Worm (Caenorhabditis elegans) whole organism, L3 larva: ENCODE measurements around the gene ins-1.

ENCODE experiments used
- ZK546.5 ChIP-seq: sonication (generic microtip); optimal IDR thresholded peaks from 2 replicates; lab custom pipeline; 2017; ENCODE audit warnings: missing biosample characterization, missing genetic modification characterization
- aly-2 ChIP-seq: fragments of 150-350 bp; optimal IDR thresholded peaks from 2 replicates; lab custom pipeline; 2014; ENCODE audit warnings: missing biosample characterization, missing genetic modification characterization
- ama-1 ChIP-seq: fragments of 150-350 bp; optimal IDR thresholded peaks from 2 replicates; lab custom pipeline; 2018
- ceh-16 ChIP-seq: sonication (generic microtip); optimal IDR thresholded peaks from 2 replicates; lab custom pipeline; 2017; ENCODE audit warnings: missing biosample characterization, missing genetic modification characterization
- ceh-28 ChIP-seq: fragments of 150-350 bp; optimal IDR thresholded peaks from 2 replicates; lab custom pipeline; 2014; ENCODE audit warnings: missing biosample characterization, missing genetic modification reagents, missing genetic modification characterization
- ceh-82 ChIP-seq: fragments of 150-350 bp; optimal IDR thresholded peaks from 2 replicates; lab custom pipeline; 2014; ENCODE audit warnings: missing biosample characterization, missing genetic modification characterization
- ceh-9 ChIP-seq: sonication (generic microtip); optimal IDR thresholded peaks from 2 replicates; lab custom pipeline; 2018; ENCODE audit warnings: missing biosample characterization, missing genetic modification characterization
- egl-27 ChIP-seq: sonication (generic microtip); optimal IDR thresholded peaks from 4 replicates; lab custom pipeline; 2017; ENCODE audit warnings: missing biosample characterization, missing genetic modification reagents, missing genetic modification characterization
- egl-5 ChIP-seq: fragments of 150-350 bp; optimal IDR thresholded peaks from 2 replicates; lab custom pipeline; 2017; ENCODE audit warnings: missing biosample characterization, missing genetic modification reagents, missing genetic modification characterization, inconsistent platforms
- elt-1 ChIP-seq: fragments of 150-350 bp; optimal IDR thresholded peaks from 2 replicates; lab custom pipeline; 2014; ENCODE audit warnings: missing biosample characterization, missing genetic modification characterization
- elt-2 ChIP-seq: sonication (generic microtip); optimal IDR thresholded peaks from 2 replicates; lab custom pipeline; 2016; ENCODE audit warnings: missing genetic modification reagents, mild to moderate bottlenecking, missing genetic modification characterization, missing compliant biosample characterization
- elt-3 ChIP-seq, 3 experiments: fragments of 150-350 bp in 1 of 3; sonication (generic microtip) in 2 of 3; optimal IDR thresholded peaks; 2 replicates in 2 of 3; 4 replicates in 1 of 3; lab custom pipeline; 2014 to 2017; ENCODE audit warnings: missing biosample characterization in 3 of 3, missing genetic modification characterization in 3 of 3
- fkh-10 ChIP-seq: sonication (generic microtip); optimal IDR thresholded peaks from 2 replicates; lab custom pipeline; 2017; ENCODE audit warnings: missing biosample characterization, missing genetic modification reagents, missing genetic modification characterization
- fkh-2 ChIP-seq: fragments of 150-350 bp; optimal IDR thresholded peaks from 2 replicates; lab custom pipeline; 2014; ENCODE audit warnings: missing biosample characterization, missing genetic modification reagents, missing genetic modification characterization
- fos-1 ChIP-seq: fragments of 150-350 bp; optimal IDR thresholded peaks from 2 replicates; lab custom pipeline; 2014; ENCODE audit warnings: missing biosample characterization, missing genetic modification characterization
- hmg-11 ChIP-seq: sonication (generic microtip); optimal IDR thresholded peaks from 2 replicates; lab custom pipeline; 2016; ENCODE audit warnings: missing genetic modification characterization, missing compliant biosample characterization
- jun-1 ChIP-seq: fragments of 150-350 bp; optimal IDR thresholded peaks from 2 replicates; lab custom pipeline; 2014; ENCODE audit warnings: missing biosample characterization, missing genetic modification reagents, missing genetic modification characterization
- lin-15B ChIP-seq: fragments of 150-350 bp; optimal IDR thresholded peaks from 2 replicates; lab custom pipeline; 2014; ENCODE audit warnings: missing biosample characterization, missing genetic modification characterization
- lsy-12 ChIP-seq: sonication (generic microtip); optimal IDR thresholded peaks from 2 replicates; lab custom pipeline; 2016; ENCODE audit warnings: mild to moderate bottlenecking, missing genetic modification characterization, missing compliant biosample characterization
- mdl-1 ChIP-seq: fragments of 150-350 bp; optimal IDR thresholded peaks from 2 replicates; lab custom pipeline; 2014; ENCODE audit warnings: missing biosample characterization, missing genetic modification characterization
- mml-1 ChIP-seq: fragments of 150-350 bp; sonication (generic microtip); optimal IDR thresholded peaks from 3 replicates; lab custom pipeline; 2014; ENCODE audit warnings: missing biosample characterization, missing genetic modification characterization
- nfya-1 ChIP-seq: sonication (generic microtip); optimal IDR thresholded peaks from 2 replicates; lab custom pipeline; 2017; ENCODE audit warnings: missing genetic modification characterization, mild to moderate bottlenecking, missing compliant biosample characterization, antibody characterized with exemption, moderate library complexity; ENCODE audit not compliant: insufficient read depth
- nhr-11 ChIP-seq: fragments of 150-350 bp; optimal IDR thresholded peaks from 2 replicates; lab custom pipeline; 2014; ENCODE audit warnings: missing biosample characterization, missing genetic modification characterization
- nhr-12 ChIP-seq: fragments of 150-350 bp; optimal IDR thresholded peaks from 2 replicates; lab custom pipeline; 2014; ENCODE audit warnings: missing biosample characterization, missing genetic modification characterization
- nhr-23 ChIP-seq: fragments of 150-350 bp; optimal IDR thresholded peaks from 2 replicates; lab custom pipeline; 2014; ENCODE audit warnings: missing biosample characterization, missing genetic modification reagents, missing genetic modification characterization
- nhr-237 ChIP-seq: fragments of 150-350 bp; optimal IDR thresholded peaks from 2 replicates; lab custom pipeline; 2014; ENCODE audit warnings: missing biosample characterization, missing genetic modification characterization
- nhr-25 ChIP-seq: sonication (generic microtip); optimal IDR thresholded peaks from 2 replicates; lab custom pipeline; 2017; ENCODE audit warnings: missing biosample characterization, missing genetic modification characterization
- nhr-28 ChIP-seq: fragments of 150-350 bp; optimal IDR thresholded peaks from 2 replicates; lab custom pipeline; 2014; ENCODE audit warnings: missing biosample characterization, missing genetic modification characterization
- nhr-43 ChIP-seq: sonication (generic microtip); optimal IDR thresholded peaks from 2 replicates; lab custom pipeline; 2016; ENCODE audit warnings: mild to moderate bottlenecking, missing genetic modification characterization, missing compliant biosample characterization; ENCODE audit not compliant: poor library complexity, severe bottlenecking
- nhr-67 ChIP-seq: fragments of 150-350 bp; optimal IDR thresholded peaks from 2 replicates; lab custom pipeline; 2014; ENCODE audit warnings: missing biosample characterization, missing genetic modification characterization
- nhr-76 ChIP-seq: fragments of 150-350 bp; sonication (generic microtip); optimal IDR thresholded peaks from 5 replicates; lab custom pipeline; 2014; ENCODE audit warnings: missing biosample characterization, missing genetic modification characterization
- nhr-77 ChIP-seq: fragments of 150-350 bp; optimal IDR thresholded peaks from 2 replicates; lab custom pipeline; 2014; ENCODE audit warnings: missing biosample characterization, missing genetic modification characterization
- pha-4 ChIP-seq: fragments of 150-350 bp; optimal IDR thresholded peaks from 2 replicates; lab custom pipeline; 2014; ENCODE audit warnings: missing biosample characterization, missing genetic modification reagents, missing genetic modification characterization
- pqm-1 ChIP-seq: fragments of 150-350 bp; optimal IDR thresholded peaks from 2 replicates; lab custom pipeline; 2017; ENCODE audit warnings: missing biosample characterization, missing genetic modification characterization, inconsistent platforms
- sea-2 ChIP-seq: fragments of 150-350 bp; sonication (generic microtip); optimal IDR thresholded peaks from 4 replicates; lab custom pipeline; 2014; ENCODE audit warnings: missing biosample characterization, missing genetic modification reagents, missing genetic modification characterization
- snpc-4 ChIP-seq: fragments of 150-350 bp; optimal IDR thresholded peaks from 2 replicates; lab custom pipeline; 2014; ENCODE audit warnings: missing biosample characterization, missing genetic modification characterization
- tbx-2 ChIP-seq: sonication (generic microtip); optimal IDR thresholded peaks from 2 replicates; lab custom pipeline; 2016; ENCODE audit warnings: mild to moderate bottlenecking, missing genetic modification characterization, missing compliant biosample characterization
- unc-39 ChIP-seq: sonication (generic microtip); optimal IDR thresholded peaks from 4 replicates; lab custom pipeline; 2017; ENCODE audit warnings: missing biosample characterization, missing genetic modification characterization
- unc-62 ChIP-seq: fragments of 150-350 bp; sonication (generic microtip); optimal IDR thresholded peaks from 4 replicates; lab custom pipeline; 2014; ENCODE audit warnings: missing biosample characterization, missing genetic modification reagents, missing genetic modification characterization
- ztf-11 ChIP-seq: fragments of 150-350 bp; optimal IDR thresholded peaks from 2 replicates; lab custom pipeline; 2014; ENCODE audit warnings: missing biosample characterization, missing genetic modification characterization
- ztf-4 ChIP-seq: fragments of 150-350 bp; optimal IDR thresholded peaks from 2 replicates; lab custom pipeline; 2014; ENCODE audit warnings: missing biosample characterization, missing genetic modification characterization

Gene ins-1

ce11 chrIV:10468662-10469061 is 32.2 kb downstream of the ins-1 start:
- TF ChIP-seq sea-2 (GFP tag; lab: Kevin White, UChicago), result no peak
- peak; percentile 45 for TF ChIP-seq pqm-1 (tag; lab: Kevin White, UChicago)

DNA sequence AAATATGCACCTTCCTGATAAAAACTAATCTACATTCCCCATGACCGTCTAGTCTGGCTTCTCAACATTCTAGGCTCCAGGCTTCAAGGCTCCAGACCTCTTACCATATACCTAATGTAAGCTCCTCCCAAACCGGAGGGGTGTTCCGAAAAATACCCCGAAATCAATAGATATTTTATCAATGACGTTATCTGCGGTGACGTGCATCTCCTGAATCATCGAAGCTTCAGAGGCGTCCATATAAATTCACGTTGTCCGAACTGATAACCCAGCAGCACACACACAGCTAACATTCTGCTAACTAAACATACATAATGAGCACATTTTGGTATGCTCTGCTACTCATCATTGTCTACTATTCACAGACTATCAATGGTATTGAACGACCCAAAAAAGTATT is 33.0 kb downstream of the ins-1 start, which contains the start of gene ugt-44:
ugt-44 (plus strand) TSS at position 248 of the 400 bp plus-strand sequence.
- no peak for TF ChIP-seq fkh-2 (tag; lab: Kevin White, UChicago)
- no peak for TF ChIP-seq nhr-237
- no peak for TF ChIP-seq nhr-77 (tag; lab: Kevin White, UChicago)
- no peak for TF ChIP-seq nfya-1 (tag; lab: Kevin White, UChicago)
- peak; percentile 88 for TF ChIP-seq elt-2 (tag; lab: Kevin White, UChicago)
- peak; percentile 36 for TF ChIP-seq jun-1
- TF ChIP-seq nhr-28 (tag; lab: Kevin White, UChicago), result no peak
- TF ChIP-seq pqm-1 (tag; lab: Kevin White, UChicago), result peak; percentile 75
- TF ChIP-seq lsy-12, result no peak

DNA sequence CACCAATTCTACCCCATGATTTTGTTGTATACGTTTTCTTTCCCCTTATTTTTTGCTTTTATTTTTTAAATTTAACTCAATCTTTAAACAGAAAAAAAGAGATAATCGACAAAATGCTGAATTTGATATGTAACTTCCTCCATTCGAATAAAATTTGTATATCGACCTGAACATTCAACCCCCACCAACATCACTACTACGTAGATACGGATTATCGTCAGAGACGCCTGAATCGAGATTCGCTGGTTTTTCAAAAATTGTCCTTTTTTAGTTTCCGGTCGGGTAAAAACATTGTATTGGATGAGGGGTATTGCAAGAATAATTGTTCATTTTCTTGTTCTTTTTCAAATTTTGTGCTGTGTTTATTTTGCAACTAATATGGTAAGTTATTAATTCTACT is 36.0 kb downstream of the ins-1 start, which contains the start of gene bgnt-1.1:
bgnt-1.1 (plus strand) TSS at position 301 of the 400 bp plus-strand sequence.
- TF ChIP-seq hmg-11 (tag; lab: Kevin White, UChicago), result no peak
- no peak for TF ChIP-seq fkh-10
- TF ChIP-seq nhr-25 (tag; lab: Kevin White, UChicago), result no peak
- no peak for TF ChIP-seq nhr-23 (tag; lab: Kevin White, UChicago)
- TF ChIP-seq lin-15B (tag; lab: Kevin White, UChicago), result no peak
- no peak for TF ChIP-seq pha-4
- no peak for TF ChIP-seq ztf-4 (tag; lab: Kevin White, UChicago)
- TF ChIP-seq ZK546.5 (tag; lab: Kevin White, UChicago), result no peak
- no peak for TF ChIP-seq unc-62 (GFP tag; lab: Kevin White, UChicago)
- TF ChIP-seq aly-2 (tag; lab: Kevin White, UChicago), result no peak
- TF ChIP-seq elt-2 (tag; lab: Kevin White, UChicago), result no peak
- no peak for TF ChIP-seq ama-1 (lab: Kevin White, UChicago)
- no peak for TF ChIP-seq fos-1 (tag; lab: Kevin White, UChicago)
- no peak for TF ChIP-seq elt-3 (tag; optimal IDR thresholded peaks at IDR 0.05; lab: Kevin White, UChicago)
- no peak for TF ChIP-seq mdl-1
- no peak for TF ChIP-seq elt-1
- no peak for TF ChIP-seq nhr-237
- TF ChIP-seq unc-39 (tag; lab: Kevin White, UChicago), result no peak

DNA sequence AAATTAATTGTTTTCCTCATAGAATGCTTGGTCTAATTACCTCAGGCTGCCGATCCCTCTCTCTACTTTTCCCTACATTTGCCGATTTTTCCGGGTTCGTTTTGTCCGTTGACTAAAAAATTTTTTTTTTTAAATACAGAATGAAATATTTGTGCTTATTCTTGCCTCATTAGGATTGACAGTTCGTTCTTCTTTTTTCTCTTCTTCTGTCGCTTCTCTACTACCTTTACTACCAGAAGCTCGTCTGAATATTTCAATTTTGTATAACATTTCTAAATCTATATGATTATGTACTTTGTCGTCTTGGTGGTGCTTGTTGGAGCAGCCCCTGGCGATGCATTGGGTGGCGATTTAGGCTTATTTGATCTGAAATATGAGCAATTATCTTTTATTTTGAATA is 38.7 kb downstream of the ins-1 start:
- TF ChIP-seq nhr-43 (no peak), sea-2 (GFP tag; lab: Kevin White, UChicago) (no peak), nhr-23 (tag; lab: Kevin White, UChicago) (no peak), nhr-11 (tag; lab: Kevin White, UChicago) (no peak), elt-2 (tag; lab: Kevin White, UChicago) (no peak), mml-1 (tag; lab: Kevin White, UChicago) (no peak), egl-5 (tag; lab: Kevin White, UChicago) (no peak), nhr-28 (tag; lab: Kevin White, UChicago) (no peak), tbx-2 (tag; lab: Kevin White, UChicago) (no peak), ztf-11 (no peak), nhr-67 (no peak), unc-62 (GFP tag; lab: Kevin White, UChicago) (no peak), pqm-1 (tag; lab: Kevin White, UChicago) (no peak), ama-1 (lab: Kevin White, UChicago) (no peak), hmg-11 (tag; lab: Kevin White, UChicago) (no peak), nhr-25 (tag; lab: Kevin White, UChicago) (no peak)

DNA sequence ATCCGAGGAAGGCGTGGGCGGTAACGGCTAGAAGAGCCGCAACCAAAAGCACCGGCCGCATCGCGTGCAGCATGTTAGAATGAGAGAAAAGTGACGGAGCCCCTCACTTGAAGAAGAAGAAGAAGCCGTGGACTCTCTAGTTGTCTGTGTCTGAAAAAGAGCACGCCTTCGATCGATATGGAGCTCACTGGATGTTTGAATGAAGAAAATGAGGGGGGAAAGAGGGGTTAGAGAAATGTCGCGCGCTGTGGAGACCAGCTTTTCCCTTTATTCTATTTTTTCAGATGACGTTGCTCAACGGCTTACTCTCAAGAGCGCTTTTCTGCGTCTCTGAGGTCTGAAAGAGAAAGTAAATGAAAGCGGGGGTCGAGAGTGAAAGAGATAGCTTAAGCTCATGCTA is 45.2 kb downstream of the ins-1 start, which contains the start of gene egl-21:
egl-21 (minus strand) TSS at position 150 of the 400 bp plus-strand sequence.
- TF ChIP-seq nhr-237 (no peak), fos-1 (tag; lab: Kevin White, UChicago) (no peak), elt-1 (no peak), snpc-4 (tag; lab: Kevin White, UChicago) (no peak), nhr-11 (tag; lab: Kevin White, UChicago) (peak; percentile 66), pqm-1 (tag; lab: Kevin White, UChicago) (no peak), mdl-1 (peak; percentile 28), nhr-43 (no peak), nhr-23 (tag; lab: Kevin White, UChicago) (no peak), nhr-12 (tag; lab: Kevin White, UChicago) (no peak), hmg-11 (tag; lab: Kevin White, UChicago) (peak; percentile 48), lsy-12 (peak; percentile 41), tbx-2 (tag; lab: Kevin White, UChicago) (peak; percentile 17), mml-1 (tag; lab: Kevin White, UChicago) (no peak), fkh-2 (tag; lab: Kevin White, UChicago) (no peak), aly-2 (tag; lab: Kevin White, UChicago) (no peak), nhr-76 (no peak), nhr-25 (tag; lab: Kevin White, UChicago) (no peak), ztf-4 (tag; lab: Kevin White, UChicago) (no peak), elt-2 (tag; lab: Kevin White, UChicago) (no peak), fkh-10 (peak; percentile 76), ceh-28 (peak; percentile 71), egl-27 (tag; lab: Kevin White, UChicago) (no peak), ceh-16 (no peak), ama-1 (lab: Kevin White, UChicago) (peak; percentile 24), ceh-82 (tag; lab: Kevin White, UChicago) (no peak), unc-62 (GFP tag; lab: Kevin White, UChicago) (no peak), ceh-9 (tag; lab: Kevin White, UChicago) (no peak), nfya-1 (tag; lab: Kevin White, UChicago) (peak; percentile 81), nhr-28 (tag; lab: Kevin White, UChicago) (no peak)
